Fruit fly (Drosophila melanogaster): ENCODE measurements around the gene CG12093.
A peak's percentile ranks its signal among the peaks of the same experiment; 100 is the strongest.

The CG12093 gene

dm6 chr3L:2799110-2799618, 25.4 kb upstream of the CG12093 start (continued):
- TF ChIP-seq CG13424 (tag; optimal IDR thresholded peaks at IDR 0.05): no peak
- TF ChIP-seq Doc2 (GFP tag; IDR thresholded peaks at IDR 0.05): no peak
- no peak; the same call in 1 of the 2 replicates for TF ChIP-seq Nf-YA (GFP tag; IDR thresholded peaks at IDR 0.05)
- TF ChIP-seq gfzf (GFP tag; optimal IDR thresholded peaks at IDR 0.05): no peak
- TF ChIP-seq NfI (GFP tag; optimal IDR thresholded peaks at IDR 0.05): peak; percentile 56
- peak; percentile 37 for TF ChIP-seq CG15514 (GFP tag; optimal IDR thresholded peaks at IDR 0.05)
- 0 out of 2 replicates have a peak, but pooled peaks have one; percentile 8 for TF ChIP-seq vvl (GFP tag; IDR thresholded peaks at IDR 0.05)
- TF ChIP-seq CG7357 (GFP tag; IDR thresholded peaks at IDR 0.05): no peak
- no peak for TF ChIP-seq bowl (GFP tag; IDR thresholded peaks at IDR 0.05)
- TF ChIP-seq gem (tag; optimal IDR thresholded peaks at IDR 0.05): peak; percentile 71
- TF ChIP-seq CG7987 (GFP tag; optimal IDR thresholded peaks at IDR 0.05): peak; percentile 77
- TF ChIP-seq seq (GFP tag; IDR thresholded peaks at IDR 0.05): 0 out of 2 replicates have a peak, but pooled peaks have one; percentile 13
- peak; percentile 19 for TF ChIP-seq Xbp1 (GFP tag; optimal IDR thresholded peaks at IDR 0.05)
- no peak for TF ChIP-seq cg (GFP tag; optimal IDR thresholded peaks at IDR 0.05)
- TF ChIP-seq row (GFP tag; IDR thresholded peaks at IDR 0.05): peak; percentile 59
- TF ChIP-seq Poxn (GFP tag; IDR thresholded peaks at IDR 0.05): no peak
- peak; percentile 87 for TF ChIP-seq CG12071 (GFP tag; optimal IDR thresholded peaks at IDR 0.05)
- TF ChIP-seq E2f2 (GFP tag; IDR thresholded peaks at IDR 0.05): no peak
- TF ChIP-seq CG1233 (GFP tag; optimal IDR thresholded peaks at IDR 0.05): peak; percentile 56
- no peak for TF ChIP-seq CG2889 (GFP tag; IDR thresholded peaks at IDR 0.05)
- no peak for TF ChIP-seq ato (GFP tag; IDR thresholded peaks at IDR 0.05; ENCODE audit: partially characterized antibody)
- TF ChIP-seq Chrac-16 (GFP tag; optimal IDR thresholded peaks at IDR 0.05): no peak
- no peak for TF ChIP-seq jing (GFP tag; optimal IDR thresholded peaks at IDR 0.05)
- TF ChIP-seq Antp (GFP tag; optimal IDR thresholded peaks at IDR 0.05): no peak
- no peak for TF ChIP-seq fru (optimal IDR thresholded peaks at IDR 0.05)
- TF ChIP-seq Kr (GFP tag; optimal IDR thresholded peaks at IDR 0.05): peak; percentile 72
- peak; percentile 51 for TF ChIP-seq ac (GFP tag; optimal IDR thresholded peaks at IDR 0.05)
- no peak for TF ChIP-seq stc (GFP tag; IDR thresholded peaks at IDR 0.05)
- TF ChIP-seq knrl (GFP tag; IDR thresholded peaks at IDR 0.05; ENCODE audit: partially characterized antibody): no peak
- TF ChIP-seq CG2712 (tag; optimal IDR thresholded peaks at IDR 0.05): peak; percentile 38
- TF ChIP-seq abd-A (tag; optimal IDR thresholded peaks at IDR 0.05): no peak
- TF ChIP-seq Oli (tag; optimal IDR thresholded peaks at IDR 0.05): peak; percentile 36
- TF ChIP-seq D19A (tag; optimal IDR thresholded peaks at IDR 0.05): peak; percentile 97
- TF ChIP-seq eve (GFP tag; optimal IDR thresholded peaks at IDR 0.05): no peak
- TF ChIP-seq CrebB (tag; optimal IDR thresholded peaks at IDR 0.05): peak; percentile 73
- peak; percentile 46 for TF ChIP-seq CG6254 (GFP tag; optimal IDR thresholded peaks at IDR 0.05)
- TF ChIP-seq pros (GFP tag; optimal IDR thresholded peaks at IDR 0.05): peak; percentile 21
- TF ChIP-seq Dll (GFP tag; IDR thresholded peaks at IDR 0.05; ENCODE audit: partially characterized antibody): no peak
- no peak for TF ChIP-seq hth (optimal IDR thresholded peaks at IDR 0.05)
- TF ChIP-seq CG16779 (GFP tag; IDR thresholded peaks at IDR 0.05): no peak
- TF ChIP-seq Dek (tag; optimal IDR thresholded peaks at IDR 0.05): no peak
- 0 out of 2 replicates have a peak, but pooled peaks have one; percentile 36 for TF ChIP-seq CG5953 (GFP tag; IDR thresholded peaks at IDR 0.05)
- no peak for TF ChIP-seq CG1024 (GFP tag; IDR thresholded peaks at IDR 0.05)
- TF ChIP-seq CG10147 (GFP tag; optimal IDR thresholded peaks at IDR 0.05): peak; percentile 53
- no peak for TF ChIP-seq Usf (GFP tag; optimal IDR thresholded peaks at IDR 0.05)
- TF ChIP-seq Asciz (GFP tag; optimal IDR thresholded peaks at IDR 0.05): peak; percentile 62
- no peak for TF ChIP-seq Tbp (GFP tag; optimal IDR thresholded peaks at IDR 0.05)
- no peak for TF ChIP-seq crc (GFP tag; optimal IDR thresholded peaks at IDR 0.05)
- TF ChIP-seq Atf-2 (GFP tag; optimal IDR thresholded peaks at IDR 0.05): no peak
- peak; percentile 64 for TF ChIP-seq tap (tag; optimal IDR thresholded peaks at IDR 0.05)
- no peak for TF ChIP-seq CG9876 (GFP tag; optimal IDR thresholded peaks at IDR 0.05)
